Worm (Caenorhabditis elegans) whole organism, L3 larva: ENCODE data around the gene nlp-36.

Experiments used
- ceh-16 ChIP-seq: sonication (generic microtip); optimal IDR thresholded peaks from 2 replicates; lab custom pipeline; 2017; ENCODE audit warnings: missing biosample characterization, missing genetic modification characterization
- ceh-28 ChIP-seq: fragments of 150-350 bp; optimal IDR thresholded peaks from 2 replicates; lab custom pipeline; 2014; ENCODE audit warnings: missing biosample characterization, missing genetic modification reagents, missing genetic modification characterization
- egl-5 ChIP-seq: fragments of 150-350 bp; optimal IDR thresholded peaks from 2 replicates; lab custom pipeline; 2017; ENCODE audit warnings: missing biosample characterization, missing genetic modification reagents, missing genetic modification characterization, inconsistent platforms
- elt-1 ChIP-seq: fragments of 150-350 bp; optimal IDR thresholded peaks from 2 replicates; lab custom pipeline; 2014; ENCODE audit warnings: missing biosample characterization, missing genetic modification characterization
- elt-3 ChIP-seq, 3 experiments: fragments of 150-350 bp in 1 of 3; sonication (generic microtip) in 2 of 3; optimal IDR thresholded peaks; 2 replicates in 2 of 3; 4 replicates in 1 of 3; lab custom pipeline; 2014 to 2017; ENCODE audit warnings: missing biosample characterization in 3 of 3, missing genetic modification characterization in 3 of 3
- nfya-1 ChIP-seq: sonication (generic microtip); optimal IDR thresholded peaks from 2 replicates; lab custom pipeline; 2017; ENCODE audit warnings: missing genetic modification characterization, mild to moderate bottlenecking, missing compliant biosample characterization, antibody characterized with exemption, moderate library complexity; ENCODE audit not compliant: insufficient read depth
- nhr-237 ChIP-seq: fragments of 150-350 bp; optimal IDR thresholded peaks from 2 replicates; lab custom pipeline; 2014; ENCODE audit warnings: missing biosample characterization, missing genetic modification characterization
- pha-4 ChIP-seq: fragments of 150-350 bp; optimal IDR thresholded peaks from 2 replicates; lab custom pipeline; 2014; ENCODE audit warnings: missing biosample characterization, missing genetic modification reagents, missing genetic modification characterization
- skn-1 ChIP-seq: fragments of 150-350 bp; optimal IDR thresholded peaks from 2 replicates; lab custom pipeline; 2014; ENCODE audit warnings: missing biosample characterization, missing genetic modification characterization

nlp-36 gene

ce11 chrIII:9528824-9529223 is 40.3 kb downstream of the nlp-36 start, which contains the start of gene ZK1098.2:
ZK1098.2 (plus strand) TSS chrIII:9529159.
- peak; percentile 69 for TF ChIP-seq pha-4 (tag; lab: Kevin White, UChicago)
- no peak for TF ChIP-seq elt-3 (tag; optimal IDR thresholded peaks at IDR 0.05; lab: Kevin White, UChicago)
- no peak for TF ChIP-seq elt-1 (tag; lab: Kevin White, UChicago)
- no peak for TF ChIP-seq nhr-237 (tag; lab: Kevin White, UChicago)
- TF ChIP-seq ceh-16 (tag; lab: Kevin White, UChicago): no peak
- peak; percentile 34 for TF ChIP-seq nfya-1 (tag; lab: Kevin White, UChicago)

ce11 chrIII:9538655-9539155 is 50.2 kb downstream of the nlp-36 start, which contains the start of gene ZK1098.3:
ZK1098.3 (minus strand) TSS chrIII:9538705.
- TF ChIP-seq ceh-28 (tag; lab: Kevin White, UChicago) (peak; percentile 63), egl-5 (tag; lab: Kevin White, UChicago) (no peak), pha-4 (tag; lab: Kevin White, UChicago) (peak; percentile 67), nfya-1 (tag; lab: Kevin White, UChicago) (peak; percentile 44), skn-1 (no peak)
